Fruit fly (Drosophila melanogaster) whole organism, embryonic: Measurements from ENCODE around the gene Ugt37B1.

Experiments used
- Awh ChIP-seq: fragments of 200-800 bp; sonication (Bioruptor generic); IDR thresholded peaks from 2 replicates; pipeline ENCODE4, ENCODE4 v1.3.6; 2022; ENCODE audit warnings: missing biosample characterization, missing genetic modification characterization
- BEAF-32 ChIP-seq: fragments of 200-800 bp; sonication (Bioruptor generic); optimal IDR thresholded peaks from 3 replicates; lab custom pipeline; 2017; ENCODE audit warnings: missing biosample characterization, missing genetic modification characterization, mild to moderate bottlenecking, moderate library complexity, missing genetic modification reagents
- CG10366 ChIP-seq: fragments of 200-800 bp; sonication (Bioruptor generic); IDR thresholded peaks from 2 replicates; pipeline ENCODE4 v1.3.6; 2022; ENCODE audit warnings: missing biosample characterization, missing genetic modification characterization
- CG12155 ChIP-seq: fragments of 200-800 bp; sonication (Bioruptor generic); optimal IDR thresholded peaks from 3 replicates; lab custom pipeline; 2016; ENCODE audit warnings: missing biosample characterization, missing genetic modification characterization
- CG12942 ChIP-seq: fragments of 200-800 bp; sonication (Bioruptor generic); optimal IDR thresholded peaks from 3 replicates; lab custom pipeline; 2016; ENCODE audit warnings: missing biosample characterization, missing genetic modification characterization
- CG14050 ChIP-seq: fragments of 200-800 bp; sonication (Bioruptor generic); IDR thresholded peaks from 3 replicates; pipeline ENCODE4 v1.3.6; 2022; ENCODE audit warnings: missing biosample characterization, missing genetic modification characterization
- CG15269 ChIP-seq: fragments of 200-800 bp; sonication (Bioruptor generic); optimal IDR thresholded peaks from 2 replicates; lab custom pipeline; 2018; ENCODE audit warnings: missing biosample characterization, mild to moderate bottlenecking, missing genetic modification characterization, moderate library complexity
- CG16815 ChIP-seq: fragments of 200-800 bp; sonication (Bioruptor generic); optimal IDR thresholded peaks from 3 replicates; lab custom pipeline; 2017; ENCODE audit warnings: missing biosample characterization, mild to moderate bottlenecking, missing genetic modification characterization
- CG17829 ChIP-seq: fragments of 200-800 bp; optimal IDR thresholded peaks from 2 replicates; lab custom pipeline; 2019; ENCODE audit warnings: missing biosample characterization, mild to moderate bottlenecking, missing genetic modification characterization, moderate library complexity
- CG2129 ChIP-seq: fragments of 200-800 bp; sonication (Bioruptor generic); IDR thresholded peaks from 2 replicates; pipeline ENCODE4 v1.3.6; 2022; ENCODE audit warnings: missing biosample characterization, missing genetic modification characterization; ENCODE audit not compliant: partially characterized antibody
- CG2678 ChIP-seq: fragments of 200-800 bp; sonication (Bioruptor generic); optimal IDR thresholded peaks from 3 replicates; lab custom pipeline; 2019; ENCODE audit warnings: missing biosample characterization, mild to moderate bottlenecking, missing genetic modification characterization, moderate library complexity
- CG33213 ChIP-seq: fragments of 200-800 bp; sonication (Bioruptor generic); optimal IDR thresholded peaks from 3 replicates; lab custom pipeline; 2016; ENCODE audit warnings: missing biosample characterization, missing genetic modification characterization
- CG3726 ChIP-seq: fragments of 200-800 bp; sonication (Bioruptor generic); IDR thresholded peaks from 3 replicates; pipeline ENCODE4, ENCODE4 v1.3.6; 2022; ENCODE audit warnings: missing biosample characterization, missing genetic modification characterization
- CG3995 ChIP-seq: fragments of 200-800 bp; sonication (Bioruptor generic); optimal IDR thresholded peaks from 3 replicates; lab custom pipeline; 2016; ENCODE audit warnings: missing biosample characterization, missing genetic modification characterization
- CG42726 ChIP-seq: fragments of 200-800 bp; sonication (Bioruptor generic); IDR thresholded peaks from 2 replicates; pipeline ENCODE4 v1.3.6; 2022; ENCODE audit warnings: missing biosample characterization, missing genetic modification characterization; ENCODE audit not compliant: partially characterized antibody
- CG9215 ChIP-seq: fragments of 200-800 bp; sonication (Bioruptor generic); IDR thresholded peaks from 2 replicates; pipeline ENCODE4 v1.3.6; 2022; ENCODE audit warnings: missing biosample characterization, missing genetic modification characterization
- CG9817 ChIP-seq: fragments of 200-800 bp; sonication (Bioruptor generic); optimal IDR thresholded peaks from 2 replicates; lab custom pipeline; 2018; ENCODE audit warnings: missing biosample characterization, mild to moderate bottlenecking, missing genetic modification characterization, moderate library complexity
- D19B ChIP-seq: fragments of 200-800 bp; sonication (Bioruptor generic); optimal IDR thresholded peaks from 2 replicates; lab custom pipeline; 2017; ENCODE audit warnings: missing biosample characterization, mild to moderate bottlenecking, missing genetic modification characterization
- Dp ChIP-seq: fragments of 200-800 bp; sonication (Bioruptor generic); optimal IDR thresholded peaks from 2 replicates; lab custom pipeline; 2018; ENCODE audit warnings: missing biosample characterization, mild to moderate bottlenecking, missing genetic modification characterization, moderate library complexity
- HLHmδ ChIP-seq: fragments of 200-800 bp; sonication (Bioruptor generic); optimal IDR thresholded peaks from 2 replicates; lab custom pipeline; 2018; ENCODE audit warnings: missing biosample characterization, mild to moderate bottlenecking, missing genetic modification characterization, moderate library complexity
- Hand ChIP-seq: fragments of 200-800 bp; sonication (Bioruptor generic); optimal IDR thresholded peaks from 2 replicates; lab custom pipeline; 2017; ENCODE audit warnings: mild to moderate bottlenecking, missing biosample characterization, missing genetic modification reagents, missing genetic modification characterization
- HmgZ ChIP-seq: fragments of 200-800 bp; sonication (Bioruptor generic); optimal IDR thresholded peaks from 2 replicates; lab custom pipeline; 2018; ENCODE audit warnings: missing biosample characterization, mild to moderate bottlenecking, missing genetic modification characterization
- MESR4 ChIP-seq: fragments of 200-800 bp; sonication (Bioruptor generic); optimal IDR thresholded peaks from 2 replicates; lab custom pipeline; 2018; ENCODE audit warnings: missing biosample characterization, mild to moderate bottlenecking, missing genetic modification characterization, moderate library complexity
- Poxn ChIP-seq: fragments of 200-800 bp; sonication (Bioruptor generic); IDR thresholded peaks from 2 replicates; pipeline ENCODE4 v1.3.6; 2022; ENCODE audit warnings: missing biosample characterization, missing genetic modification characterization
- Rx ChIP-seq: fragments of 200-800 bp; sonication (Bioruptor generic); IDR thresholded peaks from 2 replicates; pipeline ENCODE4 v1.3.6; 2022; ENCODE audit warnings: missing biosample characterization, missing genetic modification characterization
- Stat92E ChIP-seq, 3 experiments: fragments of >200 bp in 2 of 3; fragments of 200-800 bp in 1 of 3; sonication (Bioruptor generic) in 1 of 3; optimal IDR thresholded peaks; 2 replicates each; lab custom pipeline; 2017 to 2019; ENCODE audit warnings: missing biosample characterization in 3 of 3, missing genetic modification characterization in 3 of 3, mild to moderate bottlenecking in 1 of 3, moderate library complexity in 1 of 3
- az2 ChIP-seq: fragments of 200-800 bp; sonication (Bioruptor generic); optimal IDR thresholded peaks from 3 replicates; lab custom pipeline; 2016; ENCODE audit warnings: missing biosample characterization, missing genetic modification characterization
- bowl ChIP-seq: fragments of 200-800 bp; sonication (Bioruptor generic); IDR thresholded peaks from 2 replicates; pipeline ENCODE4 v1.3.6; 2022; ENCODE audit warnings: missing biosample characterization, missing genetic modification characterization
- cato ChIP-seq: fragments of 200-800 bp; sonication (Bioruptor generic); optimal IDR thresholded peaks from 2 replicates; lab custom pipeline; 2016; ENCODE audit warnings: missing biosample characterization, missing genetic modification characterization, borderline replicate concordance
- corto ChIP-seq: fragments of 200-800 bp; sonication (Bioruptor generic); optimal IDR thresholded peaks from 2 replicates; lab custom pipeline; 2016; ENCODE audit warnings: missing biosample characterization, mild to moderate bottlenecking, missing genetic modification characterization, moderate library complexity
- crol ChIP-seq: fragments of 200-800 bp; sonication (Bioruptor generic); IDR thresholded peaks from 2 replicates; pipeline ENCODE4 v1.3.6; 2022; ENCODE audit warnings: missing biosample characterization, missing genetic modification characterization
- da ChIP-seq: fragments of 200-800 bp; sonication (Bioruptor generic); optimal IDR thresholded peaks from 2 replicates; lab custom pipeline; 2016; ENCODE audit warnings: missing biosample characterization, missing genetic modification characterization
- dati ChIP-seq: fragments of 200-800 bp; sonication (Bioruptor generic); IDR thresholded peaks from 2 replicates; pipeline ENCODE4 v1.3.6; 2022; ENCODE audit warnings: missing biosample characterization, missing genetic modification characterization
- fd96Cb ChIP-seq: fragments of 200-800 bp; sonication (Bioruptor generic); optimal IDR thresholded peaks from 2 replicates; lab custom pipeline; 2018; ENCODE audit warnings: missing biosample characterization, mild to moderate bottlenecking, missing genetic modification characterization, moderate library complexity
- grau ChIP-seq: fragments of 200-800 bp; optimal IDR thresholded peaks from 3 replicates; lab custom pipeline; 2019; ENCODE audit warnings: missing biosample characterization, mild to moderate bottlenecking, missing genetic modification characterization, moderate library complexity
- her ChIP-seq: fragments of 200-800 bp; sonication (Bioruptor generic); optimal IDR thresholded peaks from 2 replicates; lab custom pipeline; 2016; ENCODE audit warnings: missing biosample characterization, missing genetic modification characterization
- hkb ChIP-seq, 2 experiments: fragments of 200-800 bp in 1 of 2; fragments of >200 bp in 1 of 2; sonication (Bioruptor generic) in 1 of 2; IDR thresholded peaks in 1 of 2; optimal IDR thresholded peaks in 1 of 2; 2 replicates each; pipeline versions ENCODE4 v1.3.6 to Lab custom; 2017 to 2022; ENCODE audit warnings: missing biosample characterization in 1 of 2, missing genetic modification characterization in 1 of 2
- ken ChIP-seq: fragments of 200-800 bp; sonication (Bioruptor generic); IDR thresholded peaks from 3 replicates; pipeline ENCODE4 v1.3.6; 2022; ENCODE audit warnings: missing biosample characterization, missing genetic modification characterization
- klu ChIP-seq: fragments of 200-800 bp; sonication (Bioruptor generic); IDR thresholded peaks from 2 replicates; pipeline ENCODE4 v1.3.6; 2022; ENCODE audit warnings: missing biosample characterization, missing genetic modification characterization
- kni ChIP-seq: fragments of 200-800 bp; sonication (Bioruptor generic); optimal IDR thresholded peaks from 3 replicates; lab custom pipeline; 2017; ENCODE audit warnings: mild to moderate bottlenecking, missing biosample characterization, missing genetic modification reagents, missing genetic modification characterization
- knrl ChIP-seq: fragments of 200-800 bp; sonication (Bioruptor generic); IDR thresholded peaks from 3 replicates; pipeline ENCODE4 v1.3.6; 2022; ENCODE audit warnings: missing biosample characterization, missing genetic modification characterization; ENCODE audit not compliant: partially characterized antibody
- lov ChIP-seq, 2 experiments: fragments of 200-800 bp in 1 of 2; fragments of >200 bp in 1 of 2; sonication (Bioruptor generic) in 1 of 2; IDR thresholded peaks in 1 of 2; optimal IDR thresholded peaks in 1 of 2; 2 replicates in 1 of 2; 3 replicates in 1 of 2; pipeline versions ENCODE4 v1.3.6 to Lab custom; 2017 to 2022; ENCODE audit warnings: missing biosample characterization in 1 of 2, missing genetic modification characterization in 1 of 2
- nau ChIP-seq: fragments of 200-800 bp; sonication (Bioruptor generic); optimal IDR thresholded peaks from 3 replicates; lab custom pipeline; 2017; ENCODE audit warnings: missing biosample characterization, mild to moderate bottlenecking, missing genetic modification characterization, missing genetic modification reagents
- oc ChIP-seq: fragments of 200-800 bp; sonication (Bioruptor generic); optimal IDR thresholded peaks from 2 replicates; lab custom pipeline; 2018; ENCODE audit warnings: missing biosample characterization, mild to moderate bottlenecking, missing genetic modification characterization, moderate library complexity
- schlank ChIP-seq: fragments of 200-800 bp; sonication (Bioruptor generic); optimal IDR thresholded peaks from 2 replicates; lab custom pipeline; 2018; ENCODE audit warnings: missing biosample characterization, mild to moderate bottlenecking, missing genetic modification characterization
- scrt ChIP-seq: fragments of 200-800 bp; sonication (Bioruptor generic); optimal IDR thresholded peaks from 2 replicates; lab custom pipeline; 2018; ENCODE audit warnings: missing biosample characterization, mild to moderate bottlenecking, missing genetic modification characterization, moderate library complexity
- sens-2 ChIP-seq: fragments of 200-800 bp; sonication (Bioruptor generic); IDR thresholded peaks from 2 replicates; pipeline ENCODE4 v1.3.6; 2022; ENCODE audit warnings: missing biosample characterization, missing genetic modification characterization
- tll ChIP-seq, 2 experiments: fragments of 200-800 bp in 1 of 2; fragments of >200 bp in 1 of 2; sonication (Bioruptor generic) in 1 of 2; optimal IDR thresholded peaks; 2 replicates each; lab custom pipeline; 2017 to 2019; ENCODE audit warnings: missing biosample characterization in 2 of 2, missing genetic modification characterization in 2 of 2, mild to moderate bottlenecking in 1 of 2, moderate library complexity in 1 of 2
- z ChIP-seq: fragments of 200-800 bp; sonication (Bioruptor generic); IDR thresholded peaks from 3 replicates; pipeline ENCODE4 v1.3.6; 2022; ENCODE audit warnings: missing biosample characterization, missing genetic modification characterization

Gene Ugt37B1

dm6 chr2L:6204624-6205303, 20.1 kb upstream of the Ugt37B1 start (continued):
- TF ChIP-seq klu (GFP tag; lab: Robert Waterston, UW) (no peak), Awh (no peak), nau (GFP tag; lab: Kevin White, UChicago) (no peak), Hand (GFP tag; lab: Kevin White, UChicago) (no peak), scrt (GFP tag; lab: Kevin White, UChicago) (no peak), oc (tag; lab: Kevin White, UChicago) (no peak), schlank (tag; lab: Kevin White, UChicago) (no peak), Dp (no peak), tll (GFP tag; optimal IDR thresholded peaks at IDR 0.05; lab: Kevin White, UChicago) (no peak), kni (peak; percentile 33), knrl (no peak), CG10366 (GFP tag; lab: Robert Waterston, UW) (no peak), HmgZ (tag; lab: Kevin White, UChicago) (no peak), Rx (GFP tag; lab: Robert Waterston, UW) (no peak), D19B (GFP tag; lab: Kevin White, UChicago) (peak; percentile 19), CG9817 (tag; lab: Kevin White, UChicago) (no peak), cato (GFP tag; lab: Kevin White, UChicago) (no peak), CG9215 (no peak), corto (GFP tag; lab: Kevin White, UChicago) (no peak), CG15269 (tag; lab: Kevin White, UChicago) (no peak), Stat92E (GFP tag; optimal IDR thresholded peaks at IDR 0.05; lab: Kevin White, UChicago) (no peak), CG12942 (GFP tag; lab: Kevin White, UChicago) (no peak), CG42726 (no peak), grau (tag; lab: Kevin White, UChicago) (no peak), CG16815 (GFP tag; lab: Kevin White, UChicago) (no peak), CG14050 (GFP tag; lab: Robert Waterston, UW) (no peak), dati (GFP tag; lab: Robert Waterston, UW) (no peak), fd96Cb (tag; lab: Kevin White, UChicago) (no peak), ken (GFP tag; lab: Robert Waterston, UW) (no peak), MESR4 (GFP tag; lab: Kevin White, UChicago) (no peak)

- TF ChIP-seq CG3995 (GFP tag; lab: Kevin White, UChicago) (no peak), CG2129 (GFP tag; lab: Robert Waterston, UW) (no peak), Awh (no peak), bowl (GFP tag; lab: Robert Waterston, UW) (no peak), sens-2 (GFP tag; lab: Robert Waterston, UW) (no peak), CG3726 (no peak), da (no peak), CG12155 (GFP tag; lab: Kevin White, UChicago) (no peak), her (GFP tag; lab: Kevin White, UChicago) (no peak), crol (GFP tag; lab: Robert Waterston, UW) (no peak), lov (optimal IDR thresholded peaks at IDR 0.05; lab: Kevin White, UChicago) (no peak), lov (GFP tag; IDR thresholded peaks at IDR 0.05; lab: Robert Waterston, UW) (no peak), CG2678 (peak; percentile 7), hkb (optimal IDR thresholded peaks at IDR 0.05; lab: Kevin White, UChicago) (no peak), hkb (GFP tag; IDR thresholded peaks at IDR 0.05; lab: Robert Waterston, UW) (no peak), BEAF-32 (no peak), z (GFP tag; lab: Robert Waterston, UW) (no peak), az2 (GFP tag; lab: Kevin White, UChicago) (peak; percentile 4), Poxn (GFP tag; lab: Robert Waterston, UW) (no peak), CG17829 (tag; lab: Kevin White, UChicago) (no peak), CG33213 (GFP tag; lab: Kevin White, UChicago) (no peak), HLHmδ (GFP tag; lab: Kevin White, UChicago) (no peak), CG14050 (GFP tag; lab: Robert Waterston, UW) (no peak)
These were observed 14.0 kb upstream of the Ugt37B1 start for dm6 chr2L:6210818-6211217.
